Worm (Caenorhabditis elegans) whole organism, L2 larva: ENCODE results near the gene chat-1.

Experiments used
- C34F6.9 ChIP-seq: fragments of 150-350 bp; optimal IDR thresholded peaks from 2 replicates; lab custom pipeline; 2014; ENCODE audit warnings: missing biosample characterization, missing genetic modification characterization
- F13H6.1 ChIP-seq: sonication (generic microtip); optimal IDR thresholded peaks from 2 replicates; lab custom pipeline; 2016; ENCODE audit warnings: missing genetic modification characterization, missing compliant biosample characterization
- R02D3.7 ChIP-seq: fragments of 150-350 bp; optimal IDR thresholded peaks from 2 replicates; lab custom pipeline; 2014; ENCODE audit warnings: missing biosample characterization, missing genetic modification characterization
- Y55F3AM.14 ChIP-seq: fragments of 200-800 bp; sonication (Bioruptor generic); optimal IDR thresholded peaks from 2 replicates; lab custom pipeline; 2018; ENCODE audit warnings: mild to moderate bottlenecking, missing genetic modification characterization, missing compliant biosample characterization
- ZK546.5 ChIP-seq: sonication (generic microtip); optimal IDR thresholded peaks from 2 replicates; lab custom pipeline; 2017; ENCODE audit warnings: missing biosample characterization, missing genetic modification characterization
- alr-1 ChIP-seq: fragments of 150-350 bp; optimal IDR thresholded peaks from 2 replicates; lab custom pipeline; 2014; ENCODE audit warnings: missing biosample characterization, missing genetic modification characterization
- ama-1 ChIP-seq: fragments of 150-350 bp; optimal IDR thresholded peaks from 2 replicates; lab custom pipeline; 2018; ENCODE audit warnings: inconsistent platforms
- blmp-1 ChIP-seq: sonication (generic microtip); optimal IDR thresholded peaks from 2 replicates; lab custom pipeline; 2017; ENCODE audit warnings: missing genetic modification characterization, mild to moderate bottlenecking, missing compliant biosample characterization, antibody characterized with exemption, moderate library complexity; ENCODE audit not compliant: insufficient read depth
- ceh-16 ChIP-seq: fragments of 150-350 bp; optimal IDR thresholded peaks from 2 replicates; lab custom pipeline; 2014; ENCODE audit warnings: missing biosample characterization, missing genetic modification characterization
- ceh-82 ChIP-seq: fragments of 150-350 bp; optimal IDR thresholded peaks from 2 replicates; lab custom pipeline; 2014; ENCODE audit warnings: missing biosample characterization, missing genetic modification characterization
- crh-2 ChIP-seq: sonication (generic microtip); optimal IDR thresholded peaks from 2 replicates; lab custom pipeline; 2017; ENCODE audit warnings: missing biosample characterization, missing genetic modification characterization
- dmd-4 ChIP-seq: sonication (generic microtip); optimal IDR thresholded peaks from 2 replicates; lab custom pipeline; 2017; ENCODE audit warnings: missing biosample characterization, missing genetic modification characterization
- egl-27 ChIP-seq: sonication (generic microtip); optimal IDR thresholded peaks from 3 replicates; lab custom pipeline; 2017; ENCODE audit warnings: missing biosample characterization, missing genetic modification reagents, missing genetic modification characterization
- elt-1 ChIP-seq: fragments of 150-350 bp; optimal IDR thresholded peaks from 2 replicates; lab custom pipeline; 2014; ENCODE audit warnings: missing biosample characterization, missing genetic modification characterization
- elt-3 ChIP-seq: sonication (generic microtip); optimal IDR thresholded peaks from 2 replicates; lab custom pipeline; 2017; ENCODE audit warnings: missing biosample characterization, missing genetic modification characterization
- fos-1 ChIP-seq: fragments of 150-350 bp; optimal IDR thresholded peaks from 2 replicates; lab custom pipeline; 2014; ENCODE audit warnings: missing biosample characterization, missing genetic modification characterization
- lin-11 ChIP-seq: fragments of 150-350 bp; sonication (generic microtip); optimal IDR thresholded peaks from 2 replicates; lab custom pipeline; 2014; ENCODE audit warnings: missing biosample characterization, missing genetic modification characterization, inconsistent platforms, mixed read lengths
- lin-13 ChIP-seq: fragments of 150-350 bp; optimal IDR thresholded peaks from 2 replicates; lab custom pipeline; 2014; ENCODE audit warnings: missing biosample characterization, missing genetic modification reagents, missing genetic modification characterization
- lin-39 ChIP-seq: fragments of 150-350 bp; optimal IDR thresholded peaks from 2 replicates; lab custom pipeline; 2014; ENCODE audit warnings: missing biosample characterization, missing genetic modification reagents, missing genetic modification characterization
- lsy-2 ChIP-seq, 2 experiments: fragments of 150-350 bp in 1 of 2; sonication (generic microtip) in 1 of 2; optimal IDR thresholded peaks; 2 replicates each; lab custom pipeline; 2014 to 2017; ENCODE audit warnings: missing biosample characterization in 2 of 2, missing genetic modification characterization in 2 of 2
- mbf-1 ChIP-seq: sonication (generic microtip); optimal IDR thresholded peaks from 2 replicates; lab custom pipeline; 2017; ENCODE audit warnings: missing biosample characterization, missing genetic modification characterization
- mdl-1 ChIP-seq, 2 experiments: fragments of 150-350 bp in 1 of 2; sonication (generic microtip) in 1 of 2; optimal IDR thresholded peaks; 2 replicates each; lab custom pipeline; 2017; ENCODE audit warnings: missing biosample characterization in 2 of 2, missing genetic modification characterization in 2 of 2
- nhr-11 ChIP-seq: fragments of 150-350 bp; optimal IDR thresholded peaks from 2 replicates; lab custom pipeline; 2014; ENCODE audit warnings: missing biosample characterization, missing genetic modification characterization
- nhr-12 ChIP-seq: fragments of 150-350 bp; optimal IDR thresholded peaks from 2 replicates; lab custom pipeline; 2014; ENCODE audit warnings: missing biosample characterization, missing genetic modification characterization
- nhr-129 ChIP-seq: fragments of 150-350 bp; optimal IDR thresholded peaks from 2 replicates; lab custom pipeline; 2014; ENCODE audit warnings: missing biosample characterization, missing genetic modification characterization
- nhr-21 ChIP-seq: fragments of 150-350 bp; optimal IDR thresholded peaks from 2 replicates; lab custom pipeline; 2014; ENCODE audit warnings: missing biosample characterization, missing genetic modification characterization
- nhr-23 ChIP-seq: fragments of 150-350 bp; optimal IDR thresholded peaks from 2 replicates; lab custom pipeline; 2014; ENCODE audit warnings: missing biosample characterization, missing genetic modification reagents, missing genetic modification characterization
- nhr-25 ChIP-seq: fragments of 150-350 bp; sonication (generic microtip); optimal IDR thresholded peaks from 3 replicates; lab custom pipeline; 2014; ENCODE audit warnings: missing biosample characterization, missing genetic modification characterization
- nhr-6 ChIP-seq: fragments of 150-350 bp; optimal IDR thresholded peaks from 2 replicates; lab custom pipeline; 2014; ENCODE audit warnings: missing biosample characterization, missing genetic modification characterization
- peb-1 ChIP-seq: fragments of 150-350 bp; optimal IDR thresholded peaks from 2 replicates; lab custom pipeline; 2014; ENCODE audit warnings: missing biosample characterization, missing genetic modification characterization
- sem-4 ChIP-seq: fragments of 150-350 bp; optimal IDR thresholded peaks from 2 replicates; lab custom pipeline; 2014; ENCODE audit warnings: missing biosample characterization, missing genetic modification reagents, missing genetic modification characterization
- skn-1 ChIP-seq: sonication (generic microtip); optimal IDR thresholded peaks from 2 replicates; lab custom pipeline; 2017; ENCODE audit warnings: missing biosample characterization, missing genetic modification characterization
- sma-3 ChIP-seq: sonication (generic microtip); optimal IDR thresholded peaks from 2 replicates; lab custom pipeline; 2016; ENCODE audit warnings: missing genetic modification reagents, missing genetic modification characterization, missing compliant biosample characterization
- sma-9 ChIP-seq, 2 experiments: fragments of 150-350 bp in 1 of 2; sonication (generic microtip) in 1 of 2; optimal IDR thresholded peaks; 2 replicates each; lab custom pipeline; 2014 to 2016; ENCODE audit warnings: missing genetic modification characterization in 2 of 2, mild to moderate bottlenecking in 1 of 2, missing biosample characterization in 1 of 2, missing compliant biosample characterization in 1 of 2, missing genetic modification reagents in 1 of 2, moderate library complexity in 1 of 2
- snpc-4 ChIP-seq: fragments of 150-350 bp; optimal IDR thresholded peaks from 2 replicates; lab custom pipeline; 2014; ENCODE audit warnings: missing biosample characterization, missing genetic modification characterization
- unc-39 ChIP-seq: fragments of 150-350 bp; optimal IDR thresholded peaks from 2 replicates; lab custom pipeline; 2014; ENCODE audit warnings: missing biosample characterization, missing genetic modification characterization
- unc-55 ChIP-seq: fragments of 150-350 bp; sonication (generic microtip); optimal IDR thresholded peaks from 3 replicates; lab custom pipeline; 2014; ENCODE audit warnings: missing biosample characterization, missing genetic modification reagents, missing genetic modification characterization
- unc-62 ChIP-seq: fragments of 150-350 bp; optimal IDR thresholded peaks from 2 replicates; lab custom pipeline; 2014; ENCODE audit warnings: missing biosample characterization, missing genetic modification reagents, missing genetic modification characterization
- zag-1 ChIP-seq: fragments of 150-350 bp; optimal IDR thresholded peaks from 2 replicates; lab custom pipeline; 2014; ENCODE audit warnings: missing biosample characterization, missing genetic modification characterization
- ztf-1 ChIP-seq: fragments of 200-800 bp; sonication (Bioruptor generic); conservative IDR thresholded peaks from 2 replicates; pipeline ENCODE4 v1.3.6; 2022; ENCODE audit warnings: missing genetic modification characterization, missing compliant biosample characterization
- ztf-11 ChIP-seq: sonication (generic microtip); optimal IDR thresholded peaks from 2 replicates; lab custom pipeline; 2017; ENCODE audit warnings: missing biosample characterization, missing genetic modification characterization
- ztf-4 ChIP-seq: fragments of 150-350 bp; optimal IDR thresholded peaks from 2 replicates; lab custom pipeline; 2014; ENCODE audit warnings: missing biosample characterization, missing genetic modification characterization

chat-1 gene

DNA sequence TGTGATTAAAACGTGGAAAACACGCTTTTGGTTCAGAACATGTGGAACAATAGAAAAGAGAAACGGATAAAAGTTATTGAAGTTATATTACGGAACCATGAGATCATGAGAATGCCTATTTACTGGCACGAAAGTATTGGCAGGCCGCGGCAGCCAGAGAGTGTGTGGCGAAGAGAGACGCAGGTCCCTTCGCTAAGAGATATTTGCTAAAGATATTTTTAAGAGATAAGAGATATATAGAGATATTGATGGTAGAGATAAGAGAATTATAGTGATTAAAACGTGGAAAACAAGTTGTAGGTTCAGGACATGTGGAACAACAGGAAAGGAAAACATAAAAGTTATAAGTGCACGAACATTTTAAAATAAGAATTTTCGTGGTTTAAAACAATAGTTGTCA lies 9.3 kb upstream of the chat-1 start:
- TF ChIP-seq elt-1 (peak; percentile 51), sma-9 (GFP tag; optimal IDR thresholded peaks at IDR 0.05; lab: Kevin White, UChicago) (peak; percentile 45), sma-9 (tag; optimal IDR thresholded peaks at IDR 0.05; lab: Kevin White, UChicago) (no peak), egl-27 (no peak)
- TF ChIP-seq, all 48 proteins: peak for 2

DNA sequence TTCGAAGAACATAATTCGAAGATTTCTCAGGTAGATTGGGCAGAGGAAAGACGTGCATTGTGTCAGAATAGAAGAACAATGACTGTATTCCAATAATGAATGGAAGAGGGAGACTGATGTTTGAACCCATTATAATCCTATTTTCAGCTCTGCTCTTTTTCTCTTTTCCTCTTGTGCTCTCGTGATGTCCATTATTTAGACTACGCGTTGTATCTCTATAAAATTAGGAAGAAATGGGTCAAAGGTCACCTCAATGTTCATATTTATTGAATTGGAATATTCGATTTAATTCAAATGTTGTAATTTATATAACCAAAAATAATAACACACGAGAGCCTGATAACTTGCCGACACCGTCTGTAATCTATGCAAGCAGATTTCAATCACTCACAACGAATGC lies 7.9 kb upstream of the chat-1 start, which contains the start of gene fbxb-74:
Gene fbxb-74 (minus strand): TSS at position 101 of the 400 bp plus-strand sequence.
- TF ChIP-seq skn-1 (tag; lab: Kevin White, UChicago) (no peak), nhr-21 (no peak), mbf-1 (tag; lab: Kevin White, UChicago) (no peak), sma-9 (GFP tag; optimal IDR thresholded peaks at IDR 0.05; lab: Kevin White, UChicago) (no peak), sma-9 (tag; optimal IDR thresholded peaks at IDR 0.05; lab: Kevin White, UChicago) (no peak), ztf-1 (GFP tag; lab: Robert Waterston, UW) (no peak), nhr-25 (no peak), nhr-12 (tag; lab: Kevin White, UChicago) (no peak), fos-1 (tag; lab: Kevin White, UChicago) (no peak), elt-3 (no peak), nhr-23 (tag; lab: Kevin White, UChicago) (no peak), nhr-129 (tag; lab: Kevin White, UChicago) (no peak), lin-11 (tag; lab: Kevin White, UChicago) (no peak), unc-62 (GFP tag; lab: Kevin White, UChicago) (no peak), unc-39 (tag; lab: Kevin White, UChicago) (no peak), ztf-11 (tag; lab: Kevin White, UChicago) (no peak), R02D3.7 (tag; lab: Kevin White, UChicago) (no peak), ceh-82 (no peak), dmd-4 (tag; lab: Kevin White, UChicago) (no peak), ceh-16 (no peak), C34F6.9 (tag; lab: Kevin White, UChicago) (no peak)

DNA sequence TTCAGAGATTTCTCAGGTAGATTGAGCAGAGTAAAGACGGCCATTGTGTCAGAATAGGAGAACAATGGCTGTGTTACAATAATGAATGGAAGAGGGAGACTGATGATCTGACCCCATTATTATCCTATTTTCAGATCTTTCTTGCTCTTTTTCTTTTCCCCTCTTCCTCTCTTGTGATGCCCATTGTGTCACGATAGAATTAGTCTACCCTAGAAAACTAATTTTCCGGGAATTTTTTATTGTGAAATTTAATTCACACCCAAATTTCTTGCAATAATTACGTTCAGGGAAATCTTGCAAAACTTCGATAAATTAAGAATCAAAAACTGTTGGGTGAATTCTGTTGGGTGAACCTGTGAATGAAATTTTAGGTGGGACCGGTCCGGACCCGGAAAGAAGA lies 6.1 kb upstream of the chat-1 start, which contains the start of gene fbxb-75:
Gene fbxb-75 (minus strand): TSS at position 101 of the 400 bp plus-strand sequence.
- TF ChIP-seq lin-39 (no peak), lin-13 (GFP tag; lab: Kevin White, UChicago) (no peak), fos-1 (tag; lab: Kevin White, UChicago) (no peak), nhr-21 (no peak), alr-1 (tag; lab: Kevin White, UChicago) (no peak), nhr-129 (tag; lab: Kevin White, UChicago) (no peak), mdl-1 (tag; optimal IDR thresholded peaks at IDR 0.05; lab: Kevin White, UChicago) (no peak), snpc-4 (tag; lab: Kevin White, UChicago) (no peak)

DNA sequence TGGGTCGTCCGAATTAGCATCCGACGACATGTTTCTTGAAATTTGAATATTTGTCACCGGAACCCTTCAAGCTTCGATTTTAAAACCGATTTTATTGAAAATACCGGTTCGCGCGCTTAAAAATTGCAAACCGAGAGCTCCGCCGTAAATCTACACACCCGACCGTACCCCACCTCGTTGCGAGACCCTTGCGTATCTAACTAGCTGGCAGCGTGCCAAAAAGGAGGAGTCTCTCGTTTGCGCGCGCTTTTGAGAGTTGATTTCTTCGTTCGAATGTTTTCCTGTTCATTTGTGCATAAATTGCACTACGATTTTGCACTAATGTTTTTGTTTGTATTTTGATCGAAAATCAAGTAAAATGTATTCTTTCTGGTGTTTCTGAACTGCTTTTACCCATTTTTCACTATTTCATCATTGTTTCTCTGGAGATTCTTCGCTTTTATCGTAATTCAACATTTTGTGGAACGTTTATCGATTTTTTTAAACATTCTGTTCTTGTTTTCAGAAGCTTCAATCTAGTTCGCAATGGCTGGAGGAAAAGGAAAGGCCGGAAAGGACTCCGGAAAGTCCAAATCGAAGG lies 1.3 kb upstream of the chat-1 start, which contains the start of the genes wapl-1 and htz-1:
Gene wapl-1 (minus strand): TSS at position 30 of the 580 bp plus-strand sequence.
Gene htz-1 (plus strand): TSS at position 506 of the 580 bp plus-strand sequence.
- peak; percentile 79 for TF ChIP-seq Y55F3AM.14 (GFP tag; lab: Kevin White, UChicago)
- TF ChIP-seq snpc-4 (tag; lab: Kevin White, UChicago), result peak; percentile 82
- TF ChIP-seq zag-1, result peak; percentile 82
- peak; percentile 99 for TF ChIP-seq ZK546.5 (tag; lab: Kevin White, UChicago)
- TF ChIP-seq crh-2 (tag; lab: Kevin White, UChicago), result peak; percentile 97
- no peak for TF ChIP-seq mbf-1 (tag; lab: Kevin White, UChicago)
- peak; percentile 90 for TF ChIP-seq ceh-82
- peak; percentile 98 for TF ChIP-seq C34F6.9 (tag; lab: Kevin White, UChicago)
- TF ChIP-seq ceh-16, result peak; percentile 86
- peak; percentile 92 for TF ChIP-seq nhr-6 (tag; lab: Kevin White, UChicago)
- no peak for TF ChIP-seq nhr-11 (tag; lab: Kevin White, UChicago)
- peak; percentile 95 for TF ChIP-seq nhr-25
- TF ChIP-seq ztf-4 (tag; lab: Kevin White, UChicago), result peak; percentile 96
- peak; percentile 91 for TF ChIP-seq fos-1 (tag; lab: Kevin White, UChicago)
- no peak for TF ChIP-seq alr-1 (tag; lab: Kevin White, UChicago)
- peak; percentile 71 for TF ChIP-seq unc-62 (GFP tag; lab: Kevin White, UChicago)
- peak; percentile 99 for TF ChIP-seq lsy-2 (tag; optimal IDR thresholded peaks at IDR 0.05; lab: Kevin White, UChicago)
- peak; percentile 97 for TF ChIP-seq lin-13 (GFP tag; lab: Kevin White, UChicago)
- no peak for TF ChIP-seq nhr-23 (tag; lab: Kevin White, UChicago)
- TF ChIP-seq ztf-1 (GFP tag; lab: Robert Waterston, UW), result no peak
- TF ChIP-seq blmp-1 (tag; lab: Kevin White, UChicago), result peak; percentile 72
- peak; percentile 94 for TF ChIP-seq nhr-21
- no peak for TF ChIP-seq lin-39
- no peak for TF ChIP-seq nhr-12 (tag; lab: Kevin White, UChicago)
- peak; percentile 97 for TF ChIP-seq sma-9 (GFP tag; optimal IDR thresholded peaks at IDR 0.05; lab: Kevin White, UChicago)
- TF ChIP-seq sma-9 (tag; optimal IDR thresholded peaks at IDR 0.05; lab: Kevin White, UChicago), result no peak
- peak; percentile 94 for TF ChIP-seq sem-4 (tag; lab: Kevin White, UChicago)
- TF ChIP-seq sma-3 (GFP tag; lab: Kevin White, UChicago), result peak; percentile 97
- TF ChIP-seq peb-1 (tag; lab: Kevin White, UChicago), result no peak
- peak; percentile 99 for TF ChIP-seq unc-55 (GFP tag; lab: Kevin White, UChicago)
- peak; percentile 96 for TF ChIP-seq F13H6.1 (tag; lab: Kevin White, UChicago)
- TF ChIP-seq skn-1 (tag; lab: Kevin White, UChicago), result peak; percentile 54
- no peak for TF ChIP-seq dmd-4 (tag; lab: Kevin White, UChicago)
- TF ChIP-seq unc-39 (tag; lab: Kevin White, UChicago), result no peak
- peak; percentile 95 for TF ChIP-seq R02D3.7 (tag; lab: Kevin White, UChicago)
- TF ChIP-seq ama-1, result peak; percentile 78
- TF ChIP-seq nhr-129 (tag; lab: Kevin White, UChicago), result peak; percentile 96
- TF ChIP-seq mdl-1 (tag; optimal IDR thresholded peaks at IDR 0.05; lab: Kevin White, UChicago), result peak; percentile 29 to 67
